Worm (Caenorhabditis elegans): ENCODE data around the gene F42C5.3.

DNA sequence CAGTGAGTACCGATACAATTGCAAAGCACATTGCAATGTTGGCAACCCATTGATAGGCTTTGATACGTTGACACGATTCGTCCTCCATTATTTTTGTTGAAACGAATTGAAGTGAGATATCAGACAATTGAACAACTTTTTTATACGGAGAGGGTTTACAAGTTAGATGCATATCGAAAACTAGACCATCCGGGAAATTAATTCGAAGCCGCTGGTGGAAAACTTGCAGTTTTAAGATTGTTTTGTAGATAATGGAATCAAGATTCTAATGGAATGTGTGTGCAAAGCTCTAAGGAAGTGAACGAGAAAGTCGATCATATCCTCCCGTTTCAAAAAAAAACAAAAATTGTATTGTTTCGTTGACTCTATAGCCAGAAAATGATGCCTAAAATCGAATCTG lies 40.8 kb downstream of the F42C5.3 start, which contains the start of gene col-114:
- TF ChIP-seq lin-11 (tag; optimal IDR thresholded peaks at IDR 0.05) (no peak), lim-6 (tag; optimal IDR thresholded peaks at IDR 0.05) (no peak)

Measured in whole organism, late embryonic.